Fruit fly (Drosophila melanogaster): Measurements from ENCODE around the gene bru2.

The bru2 gene

DNA sequence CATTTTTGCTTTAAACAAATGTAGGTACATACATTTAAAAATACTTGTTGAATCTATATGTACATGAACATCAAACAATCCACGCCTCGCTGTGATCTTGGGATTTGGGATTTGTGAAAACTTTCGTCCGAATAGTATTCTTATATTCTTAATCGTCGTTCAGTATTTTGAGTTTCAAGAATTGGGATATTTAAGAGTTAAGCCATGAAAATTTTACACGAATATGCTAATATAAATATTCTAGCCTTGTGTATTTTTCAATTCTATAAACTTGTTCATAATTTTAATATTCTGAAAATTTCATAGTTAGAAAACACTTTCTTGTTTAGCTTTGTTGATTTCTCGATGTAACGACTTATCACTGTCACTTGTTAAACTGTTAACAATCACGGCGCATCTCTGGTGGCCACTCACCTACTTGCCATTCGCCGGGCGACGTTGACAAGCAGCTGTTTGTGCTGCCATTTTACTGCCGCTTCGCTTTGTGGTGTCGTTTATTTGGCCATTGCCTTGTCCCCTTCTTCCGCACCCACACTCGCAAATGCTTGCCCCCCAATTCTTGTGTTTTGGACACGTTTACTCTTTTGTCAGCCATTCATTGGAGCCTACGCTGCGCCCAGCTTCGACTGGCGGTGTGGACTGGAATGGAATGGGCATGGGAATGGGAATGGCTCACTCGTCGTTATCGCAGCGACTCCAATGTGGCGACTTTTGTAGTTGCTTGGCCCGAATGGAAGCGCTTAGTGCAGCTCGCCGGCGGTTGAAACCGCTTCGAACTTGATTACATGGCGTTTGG lies 92.2 kb downstream of the bru2 start (continued):
- TF ChIP-seq Bdp1 (GFP tag; optimal IDR thresholded peaks at IDR 0.05) (no peak), oc (tag; optimal IDR thresholded peaks at IDR 0.05) (no peak), CG32767 (GFP tag; IDR thresholded peaks at IDR 0.05) (no peak), Hand (GFP tag; optimal IDR thresholded peaks at IDR 0.05) (no peak), dpn (GFP tag; optimal IDR thresholded peaks at IDR 0.05) (no peak), ewg (GFP tag; optimal IDR thresholded peaks at IDR 0.05) (no peak), dimm (GFP tag; IDR thresholded peaks at IDR 0.05) (no peak), CG18619 (GFP tag; optimal IDR thresholded peaks at IDR 0.05) (no peak), knrl (GFP tag; IDR thresholded peaks at IDR 0.05; ENCODE audit: partially characterized antibody) (no peak), jigr1 (GFP tag; IDR thresholded peaks at IDR 0.05) (no peak), CG14441 (GFP tag; IDR thresholded peaks at IDR 0.05) (peak; percentile 18; the same call in 1 of the 2 replicates), dan (GFP tag; IDR thresholded peaks at IDR 0.05) (no peak), CG11723 (GFP tag; optimal IDR thresholded peaks at IDR 0.05) (no peak), CG4730 (GFP tag; IDR thresholded peaks at IDR 0.05) (no peak), insv (GFP tag; optimal IDR thresholded peaks at IDR 0.05) (no peak), emc (GFP tag; optimal IDR thresholded peaks at IDR 0.05) (no peak), Sin3A (optimal IDR thresholded peaks at IDR 0.05) (no peak), HLH3B (GFP tag; IDR thresholded peaks at IDR 0.05) (no peak), CoRest (tag; optimal IDR thresholded peaks at IDR 0.05) (no peak), CG16779 (GFP tag; IDR thresholded peaks at IDR 0.05) (no peak), gem (tag; optimal IDR thresholded peaks at IDR 0.05) (peak; percentile 84), dysf (GFP tag; IDR thresholded peaks at IDR 0.05) (no peak), vnd (GFP tag; IDR thresholded peaks at IDR 0.05; ENCODE audit: partially characterized antibody) (no peak), Kr (GFP tag; optimal IDR thresholded peaks at IDR 0.05) (no peak), Fer1 (GFP tag; optimal IDR thresholded peaks at IDR 0.05) (peak; percentile 22), tx (GFP tag; optimal IDR thresholded peaks at IDR 0.05) (no peak), amos (GFP tag; IDR thresholded peaks at IDR 0.05; ENCODE audit: partially characterized antibody) (no peak; the same call in 1 of the 2 replicates), H15 (GFP tag; IDR thresholded peaks at IDR 0.05) (no peak), ERR (GFP tag; optimal IDR thresholded peaks at IDR 0.05) (no peak), CG16815 (GFP tag; optimal IDR thresholded peaks at IDR 0.05) (no peak), CG9932 (GFP tag; IDR thresholded peaks at IDR 0.05) (peak; percentile 15; the same call in 1 of the 2 replicates), Eip74EF (GFP tag; optimal IDR thresholded peaks at IDR 0.05) (no peak), Lim3 (GFP tag; IDR thresholded peaks at IDR 0.05) (no peak), CG31441 (GFP tag; IDR thresholded peaks at IDR 0.05) (peak; percentile 65; the same call in 1 of the 2 replicates), phol (tag; optimal IDR thresholded peaks at IDR 0.05) (peak; percentile 88), gsb-n (tag; optimal IDR thresholded peaks at IDR 0.05) (no peak), CG13123 (GFP tag; optimal IDR thresholded peaks at IDR 0.05) (no peak), D19B (GFP tag; optimal IDR thresholded peaks at IDR 0.05) (no peak), lab (GFP tag; optimal IDR thresholded peaks at IDR 0.05) (no peak), CG9876 (GFP tag; optimal IDR thresholded peaks at IDR 0.05) (no peak), CG30020 (tag; optimal IDR thresholded peaks at IDR 0.05) (no peak), CG18011 (GFP tag; optimal IDR thresholded peaks at IDR 0.05) (no peak), grn (GFP tag; optimal IDR thresholded peaks at IDR 0.05) (no peak), Myb (GFP tag; optimal IDR thresholded peaks at IDR 0.05) (no peak), CG12071 (GFP tag; optimal IDR thresholded peaks at IDR 0.05) (no peak), Meics (GFP tag; optimal IDR thresholded peaks at IDR 0.05) (peak; percentile 2), NFAT (GFP tag; IDR thresholded peaks at IDR 0.05) (no peak), CG9797 (GFP tag; optimal IDR thresholded peaks at IDR 0.05) (no peak), CG8359 (GFP tag; optimal IDR thresholded peaks at IDR 0.05; ENCODE audit: borderline replicate concordance) (no peak), ac (GFP tag; optimal IDR thresholded peaks at IDR 0.05) (no peak)

Data from whole organism, embryonic.